Worm (Caenorhabditis elegans) whole organism, L3 larva: ENCODE data around the gene B0554.1.

ENCODE experiments used
- ama-1 ChIP-seq: fragments of 150-350 bp; optimal IDR thresholded peaks from 2 replicates; lab custom pipeline; 2018
- elt-2 ChIP-seq: sonication (generic microtip); optimal IDR thresholded peaks from 2 replicates; lab custom pipeline; 2016; ENCODE audit warnings: missing genetic modification reagents, mild to moderate bottlenecking, missing genetic modification characterization, missing compliant biosample characterization
- fkh-10 ChIP-seq: sonication (generic microtip); optimal IDR thresholded peaks from 2 replicates; lab custom pipeline; 2017; ENCODE audit warnings: missing biosample characterization, missing genetic modification reagents, missing genetic modification characterization
- fos-1 ChIP-seq: fragments of 150-350 bp; optimal IDR thresholded peaks from 2 replicates; lab custom pipeline; 2014; ENCODE audit warnings: missing biosample characterization, missing genetic modification characterization
- nhr-12 ChIP-seq: fragments of 150-350 bp; optimal IDR thresholded peaks from 2 replicates; lab custom pipeline; 2014; ENCODE audit warnings: missing biosample characterization, missing genetic modification characterization
- nhr-77 ChIP-seq: fragments of 150-350 bp; optimal IDR thresholded peaks from 2 replicates; lab custom pipeline; 2014; ENCODE audit warnings: missing biosample characterization, missing genetic modification characterization
- pha-4 ChIP-seq: fragments of 150-350 bp; optimal IDR thresholded peaks from 2 replicates; lab custom pipeline; 2014; ENCODE audit warnings: missing biosample characterization, missing genetic modification reagents, missing genetic modification characterization
- sea-2 ChIP-seq: fragments of 150-350 bp; sonication (generic microtip); optimal IDR thresholded peaks from 4 replicates; lab custom pipeline; 2014; ENCODE audit warnings: missing biosample characterization, missing genetic modification reagents, missing genetic modification characterization
- unc-62 ChIP-seq: fragments of 150-350 bp; sonication (generic microtip); optimal IDR thresholded peaks from 4 replicates; lab custom pipeline; 2014; ENCODE audit warnings: missing biosample characterization, missing genetic modification reagents, missing genetic modification characterization
- zag-1 ChIP-seq: fragments of 150-350 bp; optimal IDR thresholded peaks from 2 replicates; lab custom pipeline; 2014; ENCODE audit warnings: missing biosample characterization, missing genetic modification characterization

DNA sequence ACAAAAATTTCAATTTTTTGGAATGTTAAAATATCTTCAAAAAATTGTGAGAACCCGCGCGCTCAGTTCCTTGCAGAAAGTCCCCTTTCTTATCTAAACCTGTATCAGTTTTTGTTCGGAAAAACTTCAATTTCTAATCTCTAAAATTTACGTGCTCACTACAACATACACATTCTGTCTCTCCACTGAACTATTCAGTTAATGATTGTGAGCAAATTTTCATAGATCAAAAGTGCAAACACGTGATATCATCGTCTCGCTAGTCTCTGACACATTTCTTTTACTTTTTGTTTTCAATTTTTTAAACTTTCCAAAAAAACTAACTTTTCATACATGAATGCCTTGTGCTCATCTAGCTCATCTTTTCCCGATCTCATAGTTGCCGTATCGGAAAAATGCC is 21.3 kb downstream of the B0554.1 start, which contains the start of gene nhr-203:
- no peak for TF ChIP-seq zag-1 (tag; lab: Kevin White, UChicago)
- no peak for TF ChIP-seq fos-1 (tag; lab: Kevin White, UChicago)
- no peak for TF ChIP-seq sea-2 (GFP tag; lab: Kevin White, UChicago)
- TF ChIP-seq unc-62 (GFP tag; lab: Kevin White, UChicago) = no peak
- no peak for TF ChIP-seq ama-1 (lab: Kevin White, UChicago)
- TF ChIP-seq elt-2 (tag; lab: Kevin White, UChicago) = peak; percentile 91
- no peak for TF ChIP-seq fkh-10
- TF ChIP-seq nhr-77 (tag; lab: Kevin White, UChicago) = no peak
- TF ChIP-seq nhr-12 (tag; lab: Kevin White, UChicago) = no peak
- peak; percentile 28 for TF ChIP-seq pha-4 (tag; lab: Kevin White, UChicago)
